Worm (Caenorhabditis elegans): ENCODE data around the gene C05C10.2.

C05C10.2 gene

DNA sequence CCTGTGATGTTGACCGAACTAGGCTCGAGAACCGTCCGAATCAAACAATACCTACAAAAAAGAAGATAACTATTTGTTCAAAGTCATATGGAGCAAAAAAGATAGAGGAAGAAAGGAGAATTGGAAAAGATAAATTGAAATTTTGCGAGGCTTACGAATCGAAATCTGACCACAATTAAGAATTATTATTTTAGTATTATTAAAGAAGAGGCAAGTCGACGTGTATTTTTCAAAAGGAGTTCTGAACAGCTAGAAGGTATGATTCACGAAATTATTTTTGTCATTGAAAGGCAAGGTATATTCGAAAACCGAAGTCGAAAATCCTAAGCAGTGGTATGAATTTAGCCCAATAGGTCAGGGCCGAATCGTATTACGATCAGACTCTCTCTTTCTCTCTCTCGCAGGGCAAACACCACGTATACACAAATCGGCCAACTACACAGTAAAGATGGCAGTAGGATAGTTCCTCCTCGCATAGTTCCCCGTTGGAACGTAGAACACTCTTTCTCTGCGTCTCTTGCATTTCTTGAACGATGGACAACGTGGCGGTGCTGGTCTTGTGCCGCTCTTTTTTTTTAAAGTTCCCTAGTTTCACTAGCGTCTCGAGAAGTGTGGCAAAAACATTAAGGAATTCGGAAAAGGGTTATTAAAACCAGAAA is 30.9 kb upstream of the C05C10.2 start, which contains the start of gene vgln-1 (continued):
- no peak for TF ChIP-seq F39B2.1 (GFP tag; IDR thresholded peaks at IDR 0.05)
- 0 out of 2 replicates have a peak, but pooled peaks have one; percentile 56 for TF ChIP-seq ztf-25 (GFP tag; IDR thresholded peaks at IDR 0.05)
- no peak for TF ChIP-seq dpff-1 (tag; optimal IDR thresholded peaks at IDR 0.05)

DNA sequence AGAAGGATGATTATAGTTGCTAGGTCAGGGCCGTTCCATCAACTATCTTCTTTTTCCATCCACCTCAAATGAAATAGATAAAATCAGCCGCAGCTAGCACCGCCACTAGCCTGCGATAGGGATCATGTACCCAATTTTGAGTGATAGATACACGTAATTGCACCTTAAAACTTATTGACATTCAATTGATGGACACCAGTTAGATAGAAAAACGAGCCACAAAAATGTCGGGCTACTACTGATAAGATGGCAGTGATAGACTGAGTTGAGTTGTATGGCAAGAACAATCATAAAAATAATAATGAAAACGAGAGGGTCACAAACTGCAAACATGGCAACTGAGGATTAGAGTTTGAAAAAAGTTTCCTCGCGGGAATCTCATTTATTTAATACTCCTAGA is 30.2 kb upstream of the C05C10.2 start:
- TF ChIP-seq Y67H2A.10 (GFP tag; conservative IDR thresholded peaks at IDR 0.05) = no peak
- TF ChIP-seq F39B2.1 (GFP tag; IDR thresholded peaks at IDR 0.05) = no peak
- no peak for TF ChIP-seq snpc-1.1 (tag; optimal IDR thresholded peaks at IDR 0.05; ENCODE audit: insufficient read depth)
- no peak for TF ChIP-seq hsf-1 (GFP tag; IDR thresholded peaks at IDR 0.05)
- no peak for TF ChIP-seq attf-3 (GFP tag; conservative IDR thresholded peaks at IDR 0.05)
- TF ChIP-seq lsl-1 (GFP tag; optimal IDR thresholded peaks at IDR 0.05) = no peak
- no peak for TF ChIP-seq B0019.2 (GFP tag; conservative IDR thresholded peaks at IDR 0.05)
- TF ChIP-seq B0261.1 (tag; optimal IDR thresholded peaks at IDR 0.05) = no peak
- no peak for TF ChIP-seq tbx-9 (tag; optimal IDR thresholded peaks at IDR 0.05; ENCODE audit: borderline replicate concordance)
- no peak for TF ChIP-seq lag-1 (GFP tag; IDR thresholded peaks at IDR 0.05)
- no peak for TF ChIP-seq ccch-3 (GFP tag; optimal IDR thresholded peaks at IDR 0.05)
- TF ChIP-seq ztf-25 (GFP tag; IDR thresholded peaks at IDR 0.05) = no peak
- TF ChIP-seq ceh-40 (GFP tag; IDR thresholded peaks at IDR 0.05) = no peak
- TF ChIP-seq snpc-4 (GFP tag; optimal IDR thresholded peaks at IDR 0.05) = no peak
- peak in 1 of 4 experiments; percentile 29 for TF ChIP-seq snpc-4 (tag; optimal IDR thresholded peaks at IDR 0.05)
- TF ChIP-seq mxl-1 (tag; optimal IDR thresholded peaks at IDR 0.05) = no peak
- TF ChIP-seq D2030.7 (GFP tag; IDR thresholded peaks at IDR 0.05) = no peak
- TF ChIP-seq nhr-90 (tag; optimal IDR thresholded peaks at IDR 0.05) = peak; percentile 6
- TF ChIP-seq attf-5 (GFP tag; optimal IDR thresholded peaks at IDR 0.05) = no peak
- TF ChIP-seq zim-3 (tag; optimal IDR thresholded peaks at IDR 0.05) = no peak
- no peak for TF ChIP-seq nfya-2 (GFP tag; IDR thresholded peaks at IDR 0.05)
- no peak for TF ChIP-seq aptf-3 (GFP tag; IDR thresholded peaks at IDR 0.05)
- TF ChIP-seq him-1 (tag; optimal IDR thresholded peaks at IDR 0.05) = no peak
- TF ChIP-seq pbrm-1 (GFP tag; IDR thresholded peaks at IDR 0.05) = no peak
- TF ChIP-seq Y95B8A.8 (GFP tag; IDR thresholded peaks at IDR 0.05) = no peak
- no peak for TF ChIP-seq mel-28 (tag; optimal IDR thresholded peaks at IDR 0.05; ENCODE audit: borderline replicate concordance)
- no peak for TF ChIP-seq K11D2.4 (GFP tag; IDR thresholded peaks at IDR 0.05)
- no peak for TF ChIP-seq nhr-179 (tag; optimal IDR thresholded peaks at IDR 0.05)
- no peak for TF ChIP-seq F52B5.7 (tag; optimal IDR thresholded peaks at IDR 0.05)
- TF ChIP-seq repo-1 (tag; optimal IDR thresholded peaks at IDR 0.05) = no peak
- TF ChIP-seq lir-1 (GFP tag; conservative IDR thresholded peaks at IDR 0.05) = no peak
- TF ChIP-seq C17E4.6 (GFP tag; IDR thresholded peaks at IDR 0.05) = no peak
- TF ChIP-seq ztf-28 (GFP tag; IDR thresholded peaks at IDR 0.05) = no peak
- no peak for TF ChIP-seq hlh-26 (GFP tag; conservative IDR thresholded peaks at IDR 0.05)
- no peak for TF ChIP-seq T26A5.8 (tag; optimal IDR thresholded peaks at IDR 0.05)
- no peak for TF ChIP-seq tlf-1 (GFP tag; optimal IDR thresholded peaks at IDR 0.05)
- TF ChIP-seq sdz-38 (tag; optimal IDR thresholded peaks at IDR 0.05) = no peak
- TF ChIP-seq lin-35 (GFP tag; optimal IDR thresholded peaks at IDR 0.05) = no peak
- TF ChIP-seq ama-1 (optimal IDR thresholded peaks at IDR 0.05) = no peak
- TF ChIP-seq ama-1 (GFP tag; optimal IDR thresholded peaks at IDR 0.05) = no peak
- TF ChIP-seq akir-1 (GFP tag; optimal IDR thresholded peaks at IDR 0.05) = no peak
- TF ChIP-seq hlh-12 (tag; optimal IDR thresholded peaks at IDR 0.05) = no peak
- no peak for TF ChIP-seq madf-8 (GFP tag; conservative IDR thresholded peaks at IDR 0.05)
- TF ChIP-seq hrde-1 (tag; optimal IDR thresholded peaks at IDR 0.05; ENCODE audit: borderline replicate concordance) = no peak
- peak; percentile 97 for TF ChIP-seq nhr-80 (tag; optimal IDR thresholded peaks at IDR 0.05)
- TF ChIP-seq nhr-27 (tag; optimal IDR thresholded peaks at IDR 0.05) = no peak
